Worm (Caenorhabditis elegans) whole organism, L2 larva: ENCODE results near the gene T23E7.6.

Experiments used
- aly-2 ChIP-seq: fragments of 150-350 bp; optimal IDR thresholded peaks from 2 replicates; lab custom pipeline; 2014; ENCODE audit warnings: missing biosample characterization, missing genetic modification characterization
- ceh-82 ChIP-seq: fragments of 150-350 bp; optimal IDR thresholded peaks from 2 replicates; lab custom pipeline; 2014; ENCODE audit warnings: missing biosample characterization, missing genetic modification characterization
- dmd-4 ChIP-seq: sonication (generic microtip); optimal IDR thresholded peaks from 2 replicates; lab custom pipeline; 2017; ENCODE audit warnings: missing biosample characterization, missing genetic modification characterization
- lsy-2 ChIP-seq, 2 experiments: fragments of 150-350 bp in 1 of 2; sonication (generic microtip) in 1 of 2; optimal IDR thresholded peaks; 2 replicates each; lab custom pipeline; 2014 to 2017; ENCODE audit warnings: missing biosample characterization in 2 of 2, missing genetic modification characterization in 2 of 2
- nhr-25 ChIP-seq: fragments of 150-350 bp; sonication (generic microtip); optimal IDR thresholded peaks from 3 replicates; lab custom pipeline; 2014; ENCODE audit warnings: missing biosample characterization, missing genetic modification characterization
- unc-62 ChIP-seq: fragments of 150-350 bp; optimal IDR thresholded peaks from 2 replicates; lab custom pipeline; 2014; ENCODE audit warnings: missing biosample characterization, missing genetic modification reagents, missing genetic modification characterization
- zag-1 ChIP-seq: fragments of 150-350 bp; optimal IDR thresholded peaks from 2 replicates; lab custom pipeline; 2014; ENCODE audit warnings: missing biosample characterization, missing genetic modification characterization
- ztf-4 ChIP-seq: fragments of 150-350 bp; optimal IDR thresholded peaks from 2 replicates; lab custom pipeline; 2014; ENCODE audit warnings: missing biosample characterization, missing genetic modification characterization

DNA sequence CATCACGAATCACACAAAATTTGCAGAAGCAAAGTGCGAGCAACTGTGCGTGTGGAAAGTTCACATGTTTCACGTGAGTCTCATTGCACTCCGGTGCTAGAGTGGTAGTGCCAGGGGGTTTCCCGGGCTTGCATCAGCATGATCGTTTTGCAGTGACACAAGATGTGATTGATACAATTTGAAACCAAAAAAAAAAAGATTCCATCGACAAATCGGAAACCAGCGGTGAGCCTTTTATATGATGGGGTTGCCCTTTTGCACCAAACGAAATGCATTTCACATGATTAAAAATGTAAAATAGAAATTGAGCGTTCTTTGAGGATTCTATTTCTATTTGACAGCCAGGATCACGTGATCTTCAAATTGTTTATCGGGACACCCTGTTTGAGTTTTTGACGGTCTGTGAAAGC is 48.3 kb downstream of the T23E7.6 start:
- TF ChIP-seq aly-2 (no peak), dmd-4 (tag; lab: Kevin White, UChicago) (no peak), ztf-4 (no peak), zag-1 (tag; lab: Kevin White, UChicago) (no peak), ceh-82 (tag; lab: Kevin White, UChicago) (no peak), nhr-25 (tag; lab: Kevin White, UChicago) (no peak), lsy-2 (tag; optimal IDR thresholded peaks at IDR 0.05; lab: Kevin White, UChicago) (peak in 1 of 2 experiments; percentile 49), unc-62 (GFP tag; lab: Kevin White, UChicago) (no peak)
